Worm (Caenorhabditis elegans) whole organism, L2 larva: ENCODE data around the gene Y80D4G.2.
A peak's percentile ranks its signal among the peaks of the same experiment; 100 is the strongest.

Experiments
- C34F6.9 ChIP-seq: fragments of 150-350 bp; optimal IDR thresholded peaks from 2 replicates; lab custom pipeline; 2014; ENCODE audit warnings: missing biosample characterization, missing genetic modification characterization
- F13H6.1 ChIP-seq: sonication (generic microtip); optimal IDR thresholded peaks from 2 replicates; lab custom pipeline; 2016; ENCODE audit warnings: missing genetic modification characterization, missing compliant biosample characterization
- R02D3.7 ChIP-seq: fragments of 150-350 bp; optimal IDR thresholded peaks from 2 replicates; lab custom pipeline; 2014; ENCODE audit warnings: missing biosample characterization, missing genetic modification characterization
- Y55F3AM.14 ChIP-seq: fragments of 200-800 bp; sonication (Bioruptor generic); optimal IDR thresholded peaks from 2 replicates; lab custom pipeline; 2018; ENCODE audit warnings: mild to moderate bottlenecking, missing genetic modification characterization, missing compliant biosample characterization
- blmp-1 ChIP-seq: sonication (generic microtip); optimal IDR thresholded peaks from 2 replicates; lab custom pipeline; 2017; ENCODE audit warnings: missing genetic modification characterization, mild to moderate bottlenecking, missing compliant biosample characterization, antibody characterized with exemption, moderate library complexity; ENCODE audit not compliant: insufficient read depth
- ceh-16 ChIP-seq: fragments of 150-350 bp; optimal IDR thresholded peaks from 2 replicates; lab custom pipeline; 2014; ENCODE audit warnings: missing biosample characterization, missing genetic modification characterization
- ceh-82 ChIP-seq: fragments of 150-350 bp; optimal IDR thresholded peaks from 2 replicates; lab custom pipeline; 2014; ENCODE audit warnings: missing biosample characterization, missing genetic modification characterization
- crh-2 ChIP-seq: sonication (generic microtip); optimal IDR thresholded peaks from 2 replicates; lab custom pipeline; 2017; ENCODE audit warnings: missing biosample characterization, missing genetic modification characterization
- dmd-4 ChIP-seq: sonication (generic microtip); optimal IDR thresholded peaks from 2 replicates; lab custom pipeline; 2017; ENCODE audit warnings: missing biosample characterization, missing genetic modification characterization
- egl-27 ChIP-seq: sonication (generic microtip); optimal IDR thresholded peaks from 3 replicates; lab custom pipeline; 2017; ENCODE audit warnings: missing biosample characterization, missing genetic modification reagents, missing genetic modification characterization
- elt-1 ChIP-seq: fragments of 150-350 bp; optimal IDR thresholded peaks from 2 replicates; lab custom pipeline; 2014; ENCODE audit warnings: missing biosample characterization, missing genetic modification characterization
- elt-3 ChIP-seq: sonication (generic microtip); optimal IDR thresholded peaks from 2 replicates; lab custom pipeline; 2017; ENCODE audit warnings: missing biosample characterization, missing genetic modification characterization
- fos-1 ChIP-seq: fragments of 150-350 bp; optimal IDR thresholded peaks from 2 replicates; lab custom pipeline; 2014; ENCODE audit warnings: missing biosample characterization, missing genetic modification characterization
- gmeb-1 ChIP-seq: fragments of 150-350 bp; optimal IDR thresholded peaks from 2 replicates; lab custom pipeline; 2014; ENCODE audit warnings: missing biosample characterization, missing genetic modification characterization
- lin-13 ChIP-seq: fragments of 150-350 bp; optimal IDR thresholded peaks from 2 replicates; lab custom pipeline; 2014; ENCODE audit warnings: missing biosample characterization, missing genetic modification reagents, missing genetic modification characterization
- lsy-2 ChIP-seq, 2 experiments: fragments of 150-350 bp in 1 of 2; sonication (generic microtip) in 1 of 2; optimal IDR thresholded peaks; 2 replicates each; lab custom pipeline; 2014 to 2017; ENCODE audit warnings: missing biosample characterization in 2 of 2, missing genetic modification characterization in 2 of 2
- mab-5 ChIP-seq: fragments of 150-350 bp; optimal IDR thresholded peaks from 2 replicates; lab custom pipeline; 2014; ENCODE audit warnings: missing biosample characterization, missing genetic modification characterization
- mbf-1 ChIP-seq: sonication (generic microtip); optimal IDR thresholded peaks from 2 replicates; lab custom pipeline; 2017; ENCODE audit warnings: missing biosample characterization, missing genetic modification characterization
- mdl-1 ChIP-seq, 2 experiments: fragments of 150-350 bp in 1 of 2; sonication (generic microtip) in 1 of 2; optimal IDR thresholded peaks; 2 replicates each; lab custom pipeline; 2017; ENCODE audit warnings: missing biosample characterization in 2 of 2, missing genetic modification characterization in 2 of 2
- nhr-129 ChIP-seq: fragments of 150-350 bp; optimal IDR thresholded peaks from 2 replicates; lab custom pipeline; 2014; ENCODE audit warnings: missing biosample characterization, missing genetic modification characterization
- nhr-21 ChIP-seq: fragments of 150-350 bp; optimal IDR thresholded peaks from 2 replicates; lab custom pipeline; 2014; ENCODE audit warnings: missing biosample characterization, missing genetic modification characterization
- nhr-237 ChIP-seq: fragments of 150-350 bp; optimal IDR thresholded peaks from 2 replicates; lab custom pipeline; 2014; ENCODE audit warnings: missing biosample characterization, missing genetic modification characterization
- nhr-25 ChIP-seq: fragments of 150-350 bp; sonication (generic microtip); optimal IDR thresholded peaks from 3 replicates; lab custom pipeline; 2014; ENCODE audit warnings: missing biosample characterization, missing genetic modification characterization
- nhr-6 ChIP-seq: fragments of 150-350 bp; optimal IDR thresholded peaks from 2 replicates; lab custom pipeline; 2014; ENCODE audit warnings: missing biosample characterization, missing genetic modification characterization
- nhr-77 ChIP-seq: fragments of 150-350 bp; optimal IDR thresholded peaks from 2 replicates; lab custom pipeline; 2014; ENCODE audit warnings: missing biosample characterization, missing genetic modification characterization
- peb-1 ChIP-seq: fragments of 150-350 bp; optimal IDR thresholded peaks from 2 replicates; lab custom pipeline; 2014; ENCODE audit warnings: missing biosample characterization, missing genetic modification characterization
- sem-4 ChIP-seq: fragments of 150-350 bp; optimal IDR thresholded peaks from 2 replicates; lab custom pipeline; 2014; ENCODE audit warnings: missing biosample characterization, missing genetic modification reagents, missing genetic modification characterization
- skn-1 ChIP-seq: sonication (generic microtip); optimal IDR thresholded peaks from 2 replicates; lab custom pipeline; 2017; ENCODE audit warnings: missing biosample characterization, missing genetic modification characterization
- sma-3 ChIP-seq: sonication (generic microtip); optimal IDR thresholded peaks from 2 replicates; lab custom pipeline; 2016; ENCODE audit warnings: missing genetic modification reagents, missing genetic modification characterization, missing compliant biosample characterization
- sma-9 ChIP-seq, 2 experiments: fragments of 150-350 bp in 1 of 2; sonication (generic microtip) in 1 of 2; optimal IDR thresholded peaks; 2 replicates each; lab custom pipeline; 2014 to 2016; ENCODE audit warnings: missing genetic modification characterization in 2 of 2, mild to moderate bottlenecking in 1 of 2, missing biosample characterization in 1 of 2, missing compliant biosample characterization in 1 of 2, missing genetic modification reagents in 1 of 2, moderate library complexity in 1 of 2
- snpc-4 ChIP-seq: fragments of 150-350 bp; optimal IDR thresholded peaks from 2 replicates; lab custom pipeline; 2014; ENCODE audit warnings: missing biosample characterization, missing genetic modification characterization
- unc-55 ChIP-seq: fragments of 150-350 bp; sonication (generic microtip); optimal IDR thresholded peaks from 3 replicates; lab custom pipeline; 2014; ENCODE audit warnings: missing biosample characterization, missing genetic modification reagents, missing genetic modification characterization
- zag-1 ChIP-seq: fragments of 150-350 bp; optimal IDR thresholded peaks from 2 replicates; lab custom pipeline; 2014; ENCODE audit warnings: missing biosample characterization, missing genetic modification characterization
- ztf-1 ChIP-seq: fragments of 200-800 bp; sonication (Bioruptor generic); conservative IDR thresholded peaks from 2 replicates; pipeline ENCODE4 v1.3.6; 2022; ENCODE audit warnings: missing genetic modification characterization, missing compliant biosample characterization
- ztf-4 ChIP-seq: fragments of 150-350 bp; optimal IDR thresholded peaks from 2 replicates; lab custom pipeline; 2014; ENCODE audit warnings: missing biosample characterization, missing genetic modification characterization

Y80D4G.2 gene

ce11 chrIII:7572781-7573400 is 21.5 kb downstream of the Y80D4G.2 start, which contains the start of the genes rpl-9 and lpd-7 (continued):
- TF ChIP-seq nhr-21 (tag; lab: Kevin White, UChicago) (peak; percentile 72), dmd-4 (no peak), ztf-4 (tag; lab: Kevin White, UChicago) (peak; percentile 64), ceh-82 (no peak), lsy-2 (tag; optimal IDR thresholded peaks at IDR 0.05; lab: Kevin White, UChicago) (peak; percentile 65 to 91), gmeb-1 (tag; lab: Kevin White, UChicago) (peak; percentile 75), elt-1 (tag; lab: Kevin White, UChicago) (no peak), mdl-1 (tag; optimal IDR thresholded peaks at IDR 0.05; lab: Kevin White, UChicago) (peak; percentile 8 to 57)
- TF ChIP-seq, all 48 proteins: peak for 25

ce11 chrIII:7571726-7572125 is 22.7 kb downstream of the Y80D4G.2 start:
- TF ChIP-seq egl-27 (tag; lab: Kevin White, UChicago) (no peak), nhr-25 (tag; lab: Kevin White, UChicago) (no peak), nhr-129 (tag; lab: Kevin White, UChicago) (no peak), mbf-1 (tag; lab: Kevin White, UChicago) (no peak), nhr-6 (tag; lab: Kevin White, UChicago) (no peak), gmeb-1 (tag; lab: Kevin White, UChicago) (no peak)

DNA sequence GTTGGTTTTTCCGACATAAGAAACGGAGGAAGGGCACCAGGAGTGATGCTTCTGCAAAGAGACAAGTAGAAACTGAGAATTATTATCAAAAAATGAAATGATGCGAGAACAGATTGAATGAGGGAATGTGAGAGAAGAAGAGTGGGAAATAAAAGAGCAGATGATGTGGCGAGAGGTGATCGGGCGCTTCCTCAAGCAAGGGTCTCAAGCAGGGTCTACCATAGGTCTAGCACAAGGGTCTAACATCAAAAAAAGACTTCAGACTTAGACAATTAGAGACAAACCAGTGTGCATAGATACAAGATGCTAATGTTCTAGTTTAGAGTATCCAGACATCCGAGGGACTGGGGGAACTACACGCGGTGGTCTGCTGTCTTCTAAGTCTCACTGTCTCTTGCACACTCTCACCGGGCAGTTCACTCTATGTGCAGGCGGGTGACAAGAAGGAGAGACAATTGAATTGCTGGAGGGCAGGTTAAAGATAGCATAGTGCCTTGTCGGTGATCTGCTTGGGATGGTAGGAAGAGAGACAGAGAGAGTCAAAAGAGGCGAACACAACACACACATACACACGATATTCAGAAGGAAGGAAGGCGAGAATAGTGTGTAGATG is 24.2 kb downstream of the Y80D4G.2 start, which contains the start of gene R13A5.7:
TSS of gene R13A5.7 (minus strand) at position 51 of the 613 bp plus-strand sequence.
- TF ChIP-seq mdl-1 (tag; optimal IDR thresholded peaks at IDR 0.05; lab: Kevin White, UChicago) (peak; percentile 90 to 91), peb-1 (tag; lab: Kevin White, UChicago) (no peak), lsy-2 (tag; optimal IDR thresholded peaks at IDR 0.05; lab: Kevin White, UChicago) (peak; percentile 60 to 87), mbf-1 (tag; lab: Kevin White, UChicago) (no peak), fos-1 (peak; percentile 87), C34F6.9 (tag; lab: Kevin White, UChicago) (peak; percentile 88), ztf-1 (GFP tag; lab: Robert Waterston, UW) (no peak), mab-5 (tag; lab: Kevin White, UChicago) (peak; percentile 34), elt-3 (no peak), nhr-237 (tag; lab: Kevin White, UChicago) (no peak), crh-2 (tag; lab: Kevin White, UChicago) (peak; percentile 89), nhr-77 (tag; lab: Kevin White, UChicago) (no peak), lin-13 (peak; percentile 62), ceh-16 (tag; lab: Kevin White, UChicago) (peak; percentile 73), egl-27 (tag; lab: Kevin White, UChicago) (peak; percentile 60), nhr-129 (tag; lab: Kevin White, UChicago) (peak; percentile 94), ztf-4 (tag; lab: Kevin White, UChicago) (peak; percentile 68), nhr-6 (tag; lab: Kevin White, UChicago) (peak; percentile 37), Y55F3AM.14 (no peak), sma-3 (peak; percentile 50), snpc-4 (tag; lab: Kevin White, UChicago) (peak; percentile 45), gmeb-1 (tag; lab: Kevin White, UChicago) (peak; percentile 63), nhr-21 (tag; lab: Kevin White, UChicago) (peak; percentile 82), R02D3.7 (tag; lab: Kevin White, UChicago) (no peak), skn-1 (tag; lab: Kevin White, UChicago) (no peak), sma-9 (GFP tag; optimal IDR thresholded peaks at IDR 0.05; lab: Kevin White, UChicago) (peak; percentile 78), sma-9 (tag; optimal IDR thresholded peaks at IDR 0.05; lab: Kevin White, UChicago) (no peak), ceh-82 (no peak), zag-1 (tag; lab: Kevin White, UChicago) (peak; percentile 60), unc-55 (GFP tag; lab: Kevin White, UChicago) (peak; percentile 72), sem-4 (tag; lab: Kevin White, UChicago) (peak; percentile 85), F13H6.1 (tag; lab: Kevin White, UChicago) (peak; percentile 92), nhr-25 (tag; lab: Kevin White, UChicago) (peak; percentile 39), blmp-1 (tag; lab: Kevin White, UChicago) (peak; percentile 40)
